Worm (Caenorhabditis elegans) whole organism, L3 larva: ENCODE measurements around the gene B0310.6.
A peak's percentile ranks its signal among the peaks of the same experiment; 100 is the strongest.

Experiments
- R02D3.7 ChIP-seq: fragments of 150-350 bp; optimal IDR thresholded peaks from 2 replicates; lab custom pipeline; 2014; ENCODE audit warnings: missing biosample characterization, missing genetic modification characterization
- ZK546.5 ChIP-seq: sonication (generic microtip); optimal IDR thresholded peaks from 2 replicates; lab custom pipeline; 2017; ENCODE audit warnings: missing biosample characterization, missing genetic modification characterization
- aly-2 ChIP-seq: fragments of 150-350 bp; optimal IDR thresholded peaks from 2 replicates; lab custom pipeline; 2014; ENCODE audit warnings: missing biosample characterization, missing genetic modification characterization
- ceh-16 ChIP-seq: sonication (generic microtip); optimal IDR thresholded peaks from 2 replicates; lab custom pipeline; 2017; ENCODE audit warnings: missing biosample characterization, missing genetic modification characterization
- ceh-82 ChIP-seq: fragments of 150-350 bp; optimal IDR thresholded peaks from 2 replicates; lab custom pipeline; 2014; ENCODE audit warnings: missing biosample characterization, missing genetic modification characterization
- ceh-9 ChIP-seq: sonication (generic microtip); optimal IDR thresholded peaks from 2 replicates; lab custom pipeline; 2018; ENCODE audit warnings: missing biosample characterization, missing genetic modification characterization
- daf-12 ChIP-seq: fragments of 150-350 bp; optimal IDR thresholded peaks from 2 replicates; lab custom pipeline; 2014; ENCODE audit warnings: missing biosample characterization, missing genetic modification reagents, missing genetic modification characterization
- egl-5 ChIP-seq: fragments of 150-350 bp; optimal IDR thresholded peaks from 2 replicates; lab custom pipeline; 2017; ENCODE audit warnings: missing biosample characterization, missing genetic modification reagents, missing genetic modification characterization, inconsistent platforms
- elt-1 ChIP-seq: fragments of 150-350 bp; optimal IDR thresholded peaks from 2 replicates; lab custom pipeline; 2014; ENCODE audit warnings: missing biosample characterization, missing genetic modification characterization
- elt-2 ChIP-seq: sonication (generic microtip); optimal IDR thresholded peaks from 2 replicates; lab custom pipeline; 2016; ENCODE audit warnings: missing genetic modification reagents, mild to moderate bottlenecking, missing genetic modification characterization, missing compliant biosample characterization
- elt-3 ChIP-seq, 3 experiments: fragments of 150-350 bp in 1 of 3; sonication (generic microtip) in 2 of 3; optimal IDR thresholded peaks; 2 replicates in 2 of 3; 4 replicates in 1 of 3; lab custom pipeline; 2014 to 2017; ENCODE audit warnings: missing biosample characterization in 3 of 3, missing genetic modification characterization in 3 of 3
- eor-1 ChIP-seq, 2 experiments: fragments of 150-350 bp; optimal IDR thresholded peaks; 2 replicates each; lab custom pipeline; 2014 to 2018; ENCODE audit warnings: missing biosample characterization in 2 of 2, missing genetic modification characterization in 2 of 2
- fkh-10 ChIP-seq: sonication (generic microtip); optimal IDR thresholded peaks from 2 replicates; lab custom pipeline; 2017; ENCODE audit warnings: missing biosample characterization, missing genetic modification reagents, missing genetic modification characterization
- fkh-2 ChIP-seq: fragments of 150-350 bp; optimal IDR thresholded peaks from 2 replicates; lab custom pipeline; 2014; ENCODE audit warnings: missing biosample characterization, missing genetic modification reagents, missing genetic modification characterization
- jun-1 ChIP-seq: fragments of 150-350 bp; optimal IDR thresholded peaks from 2 replicates; lab custom pipeline; 2014; ENCODE audit warnings: missing biosample characterization, missing genetic modification reagents, missing genetic modification characterization
- mdl-1 ChIP-seq: fragments of 150-350 bp; optimal IDR thresholded peaks from 2 replicates; lab custom pipeline; 2014; ENCODE audit warnings: missing biosample characterization, missing genetic modification characterization
- mml-1 ChIP-seq: fragments of 150-350 bp; sonication (generic microtip); optimal IDR thresholded peaks from 3 replicates; lab custom pipeline; 2014; ENCODE audit warnings: missing biosample characterization, missing genetic modification characterization
- nfya-1 ChIP-seq: sonication (generic microtip); optimal IDR thresholded peaks from 2 replicates; lab custom pipeline; 2017; ENCODE audit warnings: missing genetic modification characterization, mild to moderate bottlenecking, missing compliant biosample characterization, antibody characterized with exemption, moderate library complexity; ENCODE audit not compliant: insufficient read depth
- nhr-12 ChIP-seq: fragments of 150-350 bp; optimal IDR thresholded peaks from 2 replicates; lab custom pipeline; 2014; ENCODE audit warnings: missing biosample characterization, missing genetic modification characterization
- nhr-67 ChIP-seq: fragments of 150-350 bp; optimal IDR thresholded peaks from 2 replicates; lab custom pipeline; 2014; ENCODE audit warnings: missing biosample characterization, missing genetic modification characterization
- nhr-76 ChIP-seq: fragments of 150-350 bp; sonication (generic microtip); optimal IDR thresholded peaks from 5 replicates; lab custom pipeline; 2014; ENCODE audit warnings: missing biosample characterization, missing genetic modification characterization
- pha-4 ChIP-seq: fragments of 150-350 bp; optimal IDR thresholded peaks from 2 replicates; lab custom pipeline; 2014; ENCODE audit warnings: missing biosample characterization, missing genetic modification reagents, missing genetic modification characterization
- pqm-1 ChIP-seq: fragments of 150-350 bp; optimal IDR thresholded peaks from 2 replicates; lab custom pipeline; 2017; ENCODE audit warnings: missing biosample characterization, missing genetic modification characterization, inconsistent platforms
- skn-1 ChIP-seq: fragments of 150-350 bp; optimal IDR thresholded peaks from 2 replicates; lab custom pipeline; 2014; ENCODE audit warnings: missing biosample characterization, missing genetic modification characterization
- snpc-4 ChIP-seq: fragments of 150-350 bp; optimal IDR thresholded peaks from 2 replicates; lab custom pipeline; 2014; ENCODE audit warnings: missing biosample characterization, missing genetic modification characterization
- unc-62 ChIP-seq: fragments of 150-350 bp; sonication (generic microtip); optimal IDR thresholded peaks from 4 replicates; lab custom pipeline; 2014; ENCODE audit warnings: missing biosample characterization, missing genetic modification reagents, missing genetic modification characterization
- zag-1 ChIP-seq: fragments of 150-350 bp; optimal IDR thresholded peaks from 2 replicates; lab custom pipeline; 2014; ENCODE audit warnings: missing biosample characterization, missing genetic modification characterization
- ztf-11 ChIP-seq: fragments of 150-350 bp; optimal IDR thresholded peaks from 2 replicates; lab custom pipeline; 2014; ENCODE audit warnings: missing biosample characterization, missing genetic modification characterization
- ztf-4 ChIP-seq: fragments of 150-350 bp; optimal IDR thresholded peaks from 2 replicates; lab custom pipeline; 2014; ENCODE audit warnings: missing biosample characterization, missing genetic modification characterization

Gene B0310.6

DNA sequence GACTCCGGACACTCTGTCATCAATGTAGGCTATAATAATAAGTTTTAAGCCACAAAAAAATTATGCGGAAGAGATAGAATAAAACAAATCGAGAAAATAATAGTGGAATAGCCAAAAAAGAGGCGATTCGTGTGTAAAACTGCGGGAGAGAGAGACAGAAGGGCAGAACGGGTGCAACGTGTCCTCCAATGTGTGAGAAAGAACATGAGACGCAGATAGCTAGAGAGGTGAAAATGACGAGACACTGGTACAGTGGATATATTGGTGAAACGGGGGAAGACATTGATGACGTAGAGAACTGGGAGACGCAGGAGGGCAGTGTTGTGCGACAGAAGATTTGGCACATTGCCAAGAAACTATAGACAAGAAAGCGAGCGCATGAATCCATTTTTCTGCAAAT, 4.9 kb upstream of the B0310.6 start, which contains the start of gene F28C10.3 (continued):
- TF ChIP-seq nhr-12 (tag; lab: Kevin White, UChicago) (no peak), fkh-2 (tag; lab: Kevin White, UChicago) (peak; percentile 81), pqm-1 (tag; lab: Kevin White, UChicago) (peak; percentile 11), jun-1 (tag; lab: Kevin White, UChicago) (peak; percentile 55), mml-1 (tag; lab: Kevin White, UChicago) (no peak), aly-2 (tag; lab: Kevin White, UChicago) (no peak), eor-1 (tag; optimal IDR thresholded peaks at IDR 0.05; lab: Kevin White, UChicago) (no peak), unc-62 (GFP tag; lab: Kevin White, UChicago) (peak; percentile 88), R02D3.7 (tag; lab: Kevin White, UChicago) (peak; percentile 75), ceh-16 (tag; lab: Kevin White, UChicago) (no peak), snpc-4 (tag; lab: Kevin White, UChicago) (peak; percentile 23)

DNA sequence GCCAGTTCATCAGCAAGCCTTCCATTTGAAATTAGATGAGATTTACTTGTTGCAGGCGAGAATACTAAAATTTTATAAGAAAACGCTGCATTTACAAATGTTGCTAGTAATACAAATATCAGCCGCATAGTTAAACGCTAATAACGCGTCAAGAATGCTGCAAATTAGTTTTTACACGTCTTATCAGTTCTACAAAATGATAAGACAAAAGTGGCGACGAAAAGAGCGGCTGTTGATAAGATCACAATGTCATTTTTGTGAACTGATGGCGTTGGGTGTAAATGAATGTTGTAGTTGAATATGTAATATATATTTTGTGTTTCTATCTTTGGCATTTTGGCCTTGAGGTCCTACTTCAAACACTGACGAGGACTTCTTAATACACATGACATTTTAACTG, 798 bp downstream of the B0310.6 start, which contains the start of gene ugt-46:
TSS of gene ugt-46 (minus strand) at position 279 of the 400 bp plus-strand sequence.
- TF ChIP-seq nhr-12 (tag; lab: Kevin White, UChicago): no peak
- peak; percentile 9 for TF ChIP-seq pha-4 (tag; lab: Kevin White, UChicago)
- no peak for TF ChIP-seq R02D3.7 (tag; lab: Kevin White, UChicago)
- no peak for TF ChIP-seq nfya-1 (tag; lab: Kevin White, UChicago)
- no peak for TF ChIP-seq mdl-1 (tag; lab: Kevin White, UChicago)
- no peak for TF ChIP-seq ztf-11 (tag; lab: Kevin White, UChicago)
- TF ChIP-seq pqm-1 (tag; lab: Kevin White, UChicago): peak; percentile 88
- no peak for TF ChIP-seq nhr-76 (tag; lab: Kevin White, UChicago)
- no peak for TF ChIP-seq ceh-9
- no peak for TF ChIP-seq ztf-4 (tag; lab: Kevin White, UChicago)
- no peak for TF ChIP-seq ceh-16 (tag; lab: Kevin White, UChicago)
- no peak for TF ChIP-seq skn-1 (tag; lab: Kevin White, UChicago)
- peak; percentile 95 for TF ChIP-seq elt-2 (tag; lab: Kevin White, UChicago)
- TF ChIP-seq elt-3 (tag; optimal IDR thresholded peaks at IDR 0.05; lab: Kevin White, UChicago): peak in 1 of 3 experiments; percentile 15
- no peak for TF ChIP-seq ceh-82 (tag; lab: Kevin White, UChicago)

DNA sequence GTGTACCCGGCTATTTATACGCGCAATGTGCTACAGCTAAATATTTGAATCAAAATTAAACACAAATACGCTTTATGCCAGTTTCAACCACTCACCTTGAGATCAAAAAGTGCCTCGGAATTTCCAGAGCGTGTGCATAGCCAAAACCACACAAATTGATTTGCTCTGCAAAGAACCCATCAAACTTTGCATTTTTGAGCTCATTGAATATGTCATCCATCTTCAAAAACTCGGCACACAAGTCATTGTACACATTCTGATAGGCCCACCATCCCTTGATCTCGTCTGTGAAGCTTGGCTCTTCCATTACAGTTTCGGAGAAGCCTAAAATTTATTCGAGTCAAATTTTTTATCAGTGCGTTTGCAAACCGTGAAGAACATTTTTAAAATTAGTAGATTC, 1.4 kb downstream of the B0310.6 start:
- no peak for TF ChIP-seq R02D3.7 (tag; lab: Kevin White, UChicago)
- no peak for TF ChIP-seq ZK546.5 (tag; lab: Kevin White, UChicago)
- no peak for TF ChIP-seq fkh-10
- TF ChIP-seq zag-1 (tag; lab: Kevin White, UChicago): no peak
- no peak for TF ChIP-seq pha-4 (tag; lab: Kevin White, UChicago)
- no peak for TF ChIP-seq aly-2 (tag; lab: Kevin White, UChicago)

DNA sequence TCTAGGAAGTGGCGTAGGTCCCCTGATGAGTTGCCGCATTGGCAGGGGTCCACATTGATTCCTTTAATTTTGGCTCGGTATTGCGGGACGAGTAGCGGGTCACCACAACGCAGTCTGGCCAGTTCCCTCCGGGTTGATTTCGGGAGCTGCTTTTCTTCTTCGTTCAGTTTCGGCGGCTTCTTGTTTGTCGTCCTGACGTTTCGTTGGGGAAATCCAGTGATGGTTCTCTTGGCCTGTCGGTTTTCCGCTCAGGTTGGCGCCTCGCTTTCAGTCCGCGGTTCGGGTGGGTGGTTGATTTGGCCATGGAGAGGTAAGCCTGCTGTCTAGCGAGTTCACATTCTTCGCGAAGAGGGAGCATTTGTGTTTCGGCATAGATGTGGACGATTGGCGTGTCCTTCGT, 2.0 kb downstream of the B0310.6 start:
- TF ChIP-seq nhr-76 (tag; lab: Kevin White, UChicago) (no peak), elt-1 (tag; lab: Kevin White, UChicago) (no peak), mml-1 (tag; lab: Kevin White, UChicago) (no peak), unc-62 (GFP tag; lab: Kevin White, UChicago) (no peak), nfya-1 (tag; lab: Kevin White, UChicago) (no peak), mdl-1 (tag; lab: Kevin White, UChicago) (no peak)

DNA sequence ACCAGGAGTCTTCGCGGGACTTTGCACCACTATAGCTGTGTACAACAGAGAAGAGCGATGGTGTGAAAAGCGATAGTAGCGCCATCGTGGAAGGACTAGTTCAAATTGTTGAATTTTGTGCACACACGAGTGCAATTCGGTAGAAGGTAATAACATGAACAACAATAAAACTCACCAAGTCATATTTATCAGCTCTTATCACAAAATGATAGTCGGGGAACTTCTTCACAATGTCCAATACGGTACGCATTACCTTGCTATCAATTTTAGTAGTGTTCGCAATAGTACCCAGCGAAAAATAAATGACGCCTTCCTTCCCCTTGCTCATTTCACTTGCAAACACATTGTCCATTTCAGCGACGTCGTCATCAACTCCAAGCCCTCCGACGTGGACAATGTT, 3.1 kb downstream of the B0310.6 start:
- no peak for TF ChIP-seq unc-62 (GFP tag; lab: Kevin White, UChicago)
- TF ChIP-seq pha-4 (tag; lab: Kevin White, UChicago): no peak
- no peak for TF ChIP-seq nhr-67 (tag; lab: Kevin White, UChicago)
- TF ChIP-seq egl-5: no peak
- TF ChIP-seq ZK546.5 (tag; lab: Kevin White, UChicago): no peak
- TF ChIP-seq elt-2 (tag; lab: Kevin White, UChicago): peak; percentile 67
- no peak for TF ChIP-seq snpc-4 (tag; lab: Kevin White, UChicago)
- TF ChIP-seq jun-1 (tag; lab: Kevin White, UChicago): no peak
- TF ChIP-seq pqm-1 (tag; lab: Kevin White, UChicago): peak; percentile 25
- no peak for TF ChIP-seq ztf-4 (tag; lab: Kevin White, UChicago)
- no peak for TF ChIP-seq daf-12 (tag; lab: Kevin White, UChicago)
- no peak for TF ChIP-seq zag-1 (tag; lab: Kevin White, UChicago)
